Worm (Caenorhabditis elegans) whole organism, L4 larva: ENCODE results near the gene R12H7.4.

Experiments used
- T20F7.1 ChIP-seq: fragments of 200-800 bp; sonication (Bioruptor generic); optimal IDR thresholded peaks from 2 replicates; lab custom pipeline; 2018; ENCODE audit warnings: mild to moderate bottlenecking, missing genetic modification characterization, missing compliant biosample characterization
- ZK546.5 ChIP-seq, 2 experiments: sonication (generic microtip); optimal IDR thresholded peaks; 2 replicates each; lab custom pipeline; 2017; ENCODE audit warnings: missing biosample characterization in 2 of 2, missing genetic modification characterization in 2 of 2
- aha-1 ChIP-seq: fragments of 150-350 bp; peaks from one replicate; lab custom pipeline; 2014; ENCODE audit warnings: missing biosample characterization, missing genetic modification characterization
- ceh-62 ChIP-seq: sonication (generic microtip); optimal IDR thresholded peaks from 2 replicates; lab custom pipeline; 2017; ENCODE audit warnings: missing biosample characterization, missing genetic modification characterization
- ctbp-1 ChIP-seq: fragments of 200-800 bp; sonication (Bioruptor generic); IDR thresholded peaks from 2 replicates; pipeline ENCODE4 v1.3.6; 2022; ENCODE audit warnings: missing genetic modification reagents, missing genetic modification characterization, missing compliant biosample characterization
- daf-16 ChIP-seq, 3 experiments: sonication (generic microtip); optimal IDR thresholded peaks; 2 replicates each; lab custom pipeline; 2016 to 2017; ENCODE audit warnings: missing genetic modification characterization in 3 of 3, missing genetic modification reagents in 3 of 3, mild to moderate bottlenecking in 2 of 3, missing compliant biosample characterization in 2 of 3, missing biosample characterization in 1 of 3, moderate library complexity in 1 of 3
- daf-19 ChIP-seq: fragments of 200-800 bp; sonication (Bioruptor generic); conservative IDR thresholded peaks from 2 replicates; pipeline ENCODE4 v1.3.6; 2022; ENCODE audit warnings: missing genetic modification characterization, missing compliant biosample characterization
- dmd-6 ChIP-seq: fragments of 200-800 bp; sonication (Bioruptor generic); IDR thresholded peaks from 2 replicates; pipeline ENCODE4 v1.3.6; 2022; ENCODE audit warnings: missing genetic modification reagents, missing genetic modification characterization, missing compliant biosample characterization
- dve-1 ChIP-seq: sonication (generic microtip); optimal IDR thresholded peaks from 2 replicates; lab custom pipeline; 2017; ENCODE audit warnings: antibody characterized with exemption, mild to moderate bottlenecking, missing genetic modification characterization, missing compliant biosample characterization; ENCODE audit not compliant: insufficient read depth
- egl-27 ChIP-seq: sonication (generic microtip); optimal IDR thresholded peaks from 3 replicates; lab custom pipeline; 2017; ENCODE audit warnings: missing biosample characterization, missing genetic modification reagents, missing genetic modification characterization
- egl-43 ChIP-seq: fragments of 200-800 bp; sonication (Bioruptor generic); IDR thresholded peaks from 2 replicates; pipeline ENCODE4 v1.3.6; 2022; ENCODE audit warnings: missing genetic modification reagents, missing genetic modification characterization, missing compliant biosample characterization
- gei-8 ChIP-seq: fragments of 200-800 bp; sonication (Bioruptor generic); optimal IDR thresholded peaks from 2 replicates; lab custom pipeline; 2018; ENCODE audit warnings: mild to moderate bottlenecking, missing genetic modification characterization, missing compliant biosample characterization
- hif-1 ChIP-seq, 2 experiments: sonication (generic microtip); optimal IDR thresholded peaks; 2 replicates each; lab custom pipeline; 2016 to 2017; ENCODE audit warnings: missing compliant biosample characterization in 2 of 2, missing genetic modification characterization in 2 of 2, missing genetic modification reagents in 2 of 2, missing genotype in 2 of 2, mild to moderate bottlenecking in 1 of 2
- hlh-11 ChIP-seq: fragments of 200-800 bp; sonication (Bioruptor generic); optimal IDR thresholded peaks from 2 replicates; lab custom pipeline; 2018; ENCODE audit warnings: mild to moderate bottlenecking, missing genetic modification characterization, missing compliant biosample characterization
- hlh-30 ChIP-seq: sonication (generic microtip); optimal IDR thresholded peaks from 2 replicates; lab custom pipeline; 2017; ENCODE audit warnings: antibody characterized with exemption, mild to moderate bottlenecking, missing genetic modification characterization, missing compliant biosample characterization; ENCODE audit not compliant: insufficient read depth
- lim-7 ChIP-seq: fragments of 200-800 bp; sonication (Bioruptor generic); IDR thresholded peaks from 2 replicates; pipeline ENCODE4 v1.3.6; 2022; ENCODE audit warnings: missing genetic modification characterization, missing compliant biosample characterization
- lin-1 ChIP-seq: fragments of 200-800 bp; sonication (Bioruptor generic); IDR thresholded peaks from 2 replicates; pipeline ENCODE4 v1.3.6; 2022; ENCODE audit warnings: missing genetic modification reagents, missing genetic modification characterization, missing compliant biosample characterization
- lin-29 ChIP-seq: fragments of 200-800 bp; sonication (Bioruptor generic); IDR thresholded peaks from 2 replicates; pipeline ENCODE4 v1.3.6; 2022; ENCODE audit warnings: missing genetic modification reagents, missing genetic modification characterization, missing compliant biosample characterization
- lsy-2 ChIP-seq, 2 experiments: fragments of 150-350 bp in 1 of 2; sonication (generic microtip) in 1 of 2; optimal IDR thresholded peaks; 2 replicates each; lab custom pipeline; 2014 to 2017; ENCODE audit warnings: missing biosample characterization in 2 of 2, missing genetic modification characterization in 2 of 2
- madf-5 ChIP-seq, 2 experiments: fragments of 200-800 bp; sonication (Bioruptor generic); IDR thresholded peaks; 2 replicates each; pipeline ENCODE4 v1.3.6; 2022; ENCODE audit warnings: missing compliant biosample characterization in 2 of 2, missing genetic modification characterization in 2 of 2
- mdl-1 ChIP-seq, 2 experiments: fragments of 150-350 bp in 1 of 2; sonication (generic microtip) in 1 of 2; optimal IDR thresholded peaks; 2 replicates each; lab custom pipeline; 2014 to 2017; ENCODE audit warnings: missing biosample characterization in 2 of 2, missing genetic modification characterization in 2 of 2
- mep-1 ChIP-seq: fragments of 150-350 bp; sonication (generic microtip); optimal IDR thresholded peaks from 3 replicates; lab custom pipeline; 2014; ENCODE audit warnings: missing biosample characterization, missing genetic modification characterization
- nhr-102 ChIP-seq: sonication (generic microtip); optimal IDR thresholded peaks from 2 replicates; lab custom pipeline; 2016; ENCODE audit warnings: mild to moderate bottlenecking, missing genetic modification characterization, moderate library complexity, missing compliant biosample characterization
- nhr-11 ChIP-seq: fragments of 150-350 bp; optimal IDR thresholded peaks from 2 replicates; lab custom pipeline; 2014; ENCODE audit warnings: missing biosample characterization, missing genetic modification characterization
- nhr-42 ChIP-seq: fragments of 200-800 bp; sonication (Bioruptor generic); IDR thresholded peaks from 2 replicates; pipeline ENCODE4 v1.3.6; 2022; ENCODE audit warnings: missing genetic modification characterization, missing compliant biosample characterization
- nhr-6 ChIP-seq: fragments of 150-350 bp; optimal IDR thresholded peaks from 2 replicates; lab custom pipeline; 2014; ENCODE audit warnings: missing biosample characterization, missing genetic modification characterization
- pqm-1 ChIP-seq: sonication (generic microtip); optimal IDR thresholded peaks from 2 replicates; lab custom pipeline; 2017; ENCODE audit warnings: missing biosample characterization, missing genetic modification characterization
- rbr-2 ChIP-seq: sonication (generic microtip); optimal IDR thresholded peaks from 2 replicates; lab custom pipeline; 2016; ENCODE audit warnings: missing genotype, missing genetic modification characterization, missing compliant biosample characterization
- saeg-2 ChIP-seq: fragments of 200-800 bp; sonication (Bioruptor generic); IDR thresholded peaks from 2 replicates; pipeline ENCODE4 v1.3.6; 2022; ENCODE audit warnings: missing genetic modification reagents, missing genetic modification characterization, missing compliant biosample characterization
- set-16 ChIP-seq: fragments of 200-800 bp; sonication (Bioruptor generic); IDR thresholded peaks from 2 replicates; pipeline ENCODE4 v1.3.6; 2022; ENCODE audit warnings: missing genetic modification reagents, missing genetic modification characterization, missing compliant biosample characterization
- skn-1 ChIP-seq: fragments of 150-350 bp; optimal IDR thresholded peaks from 2 replicates; lab custom pipeline; 2014; ENCODE audit warnings: missing biosample characterization, missing genetic modification characterization
- snpc-4 ChIP-seq: fragments of 150-350 bp; optimal IDR thresholded peaks from 2 replicates; lab custom pipeline; 2014; ENCODE audit warnings: missing biosample characterization, missing genetic modification characterization
- unc-62 ChIP-seq, 3 experiments: fragments of 150-350 bp in 1 of 3; sonication (generic microtip); optimal IDR thresholded peaks in 2 of 3; peaks in 1 of 3; 1 replicate in 1 of 3; 2 replicates in 2 of 3; lab custom pipeline; 2014 to 2017; ENCODE audit warnings: missing biosample characterization in 3 of 3, missing genetic modification characterization in 3 of 3, missing genetic modification reagents in 3 of 3, missing genotype in 1 of 3

The R12H7.4 gene

DNA sequence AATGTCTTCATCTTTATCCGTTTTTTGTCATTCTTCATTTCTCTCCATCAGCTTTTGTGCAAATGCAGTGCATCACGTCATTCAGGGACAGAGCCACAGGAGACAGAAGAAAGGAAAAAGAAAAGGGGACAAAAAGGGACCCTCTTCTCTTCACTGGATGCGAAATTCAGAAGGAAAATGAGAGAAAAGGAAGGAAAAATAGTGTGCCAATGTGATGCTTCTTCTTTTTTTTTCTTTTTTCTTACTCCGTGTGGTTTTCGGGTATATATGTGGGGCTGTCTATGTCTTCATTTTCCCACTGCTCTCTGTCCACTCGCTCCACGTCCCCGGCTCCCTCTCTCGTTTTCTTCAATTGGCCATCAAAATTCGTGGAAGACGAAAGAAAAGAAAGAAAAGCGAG is 6.4 kb upstream of the R12H7.4 start (continued):
- TF ChIP-seq T20F7.1 (GFP tag; lab: Kevin White, UChicago): no peak
- TF ChIP-seq nhr-6 (tag; lab: Kevin White, UChicago): no peak
- no peak for TF ChIP-seq daf-19
- peak in 1 of 2 experiments; percentile 32 for TF ChIP-seq mdl-1 (tag; optimal IDR thresholded peaks at IDR 0.05; lab: Kevin White, UChicago)
- TF ChIP-seq dve-1 (tag; lab: Kevin White, UChicago): no peak
- TF ChIP-seq ctbp-1 (GFP tag; lab: Robert Waterston, UW): peak; percentile 60; the same call in 1 of the 2 replicates
- no peak for TF ChIP-seq egl-27
- TF ChIP-seq mep-1 (tag; lab: Kevin White, UChicago): peak; percentile 71
- TF ChIP-seq pqm-1 (tag; lab: Kevin White, UChicago): no peak
- peak; percentile 24 for TF ChIP-seq rbr-2 (tag; lab: Kevin White, UChicago)
- 0 out of 2 replicates have a peak, but pooled peaks have one; percentile 18 for TF ChIP-seq egl-43 (GFP tag; lab: Robert Waterston, UW)

DNA sequence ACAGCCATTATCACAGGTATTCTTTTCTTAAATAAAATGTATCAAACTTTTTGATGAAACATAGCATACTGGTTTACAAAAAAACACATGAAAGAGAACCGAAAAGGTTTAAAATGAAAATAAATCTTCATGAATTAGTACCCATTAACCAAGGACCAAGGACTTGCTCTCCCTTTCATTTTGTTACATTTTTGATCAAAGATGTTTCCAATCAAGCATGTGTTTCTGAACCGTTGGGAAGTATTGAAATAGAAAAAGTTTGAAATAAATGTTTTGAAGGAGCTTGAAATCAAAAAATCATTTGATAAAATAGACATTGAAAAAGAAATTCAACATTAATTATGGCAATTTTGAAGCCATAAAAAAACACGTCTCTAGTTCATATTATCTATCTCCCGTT is 4.4 kb upstream of the R12H7.4 start:
- TF ChIP-seq set-16: no peak
- TF ChIP-seq T20F7.1 (GFP tag; lab: Kevin White, UChicago): no peak
- TF ChIP-seq unc-62 (GFP tag; optimal IDR thresholded peaks at IDR 0.05 in 1 of 2; lab: Kevin White, UChicago): peak in 1 of 2 experiments; percentile 19
- no peak for TF ChIP-seq unc-62 (tag; optimal IDR thresholded peaks at IDR 0.05; lab: Kevin White, UChicago)

DNA sequence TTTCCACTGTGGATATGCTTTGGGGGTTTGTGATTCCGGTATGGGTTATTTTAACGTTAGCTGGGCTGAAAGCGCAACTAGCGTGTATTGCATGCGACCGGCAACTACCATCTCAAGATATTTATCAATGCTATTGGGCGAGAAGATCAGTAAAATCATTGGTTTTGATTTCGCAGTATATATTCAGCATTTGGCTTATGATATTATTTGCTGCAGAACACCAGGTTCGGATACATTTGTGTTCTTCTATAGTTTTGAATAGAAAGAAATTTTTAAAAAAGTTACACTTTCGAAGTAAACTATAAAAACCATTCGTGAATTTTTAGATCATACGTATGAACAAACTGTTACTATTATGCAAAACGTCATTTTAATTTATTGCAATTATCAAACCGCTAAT is 1.0 kb downstream of the R12H7.4 start:
- peak; percentile 17 for TF ChIP-seq aha-1 (tag; lab: Kevin White, UChicago)
- no peak for TF ChIP-seq ceh-62 (tag; lab: Kevin White, UChicago)
- TF ChIP-seq unc-62 (GFP tag; optimal IDR thresholded peaks at IDR 0.05 in 1 of 2; lab: Kevin White, UChicago): peak in 1 of 2 experiments; percentile 94
- no peak for TF ChIP-seq unc-62 (tag; optimal IDR thresholded peaks at IDR 0.05; lab: Kevin White, UChicago)
- TF ChIP-seq, all 104 proteins: peak for 2

DNA sequence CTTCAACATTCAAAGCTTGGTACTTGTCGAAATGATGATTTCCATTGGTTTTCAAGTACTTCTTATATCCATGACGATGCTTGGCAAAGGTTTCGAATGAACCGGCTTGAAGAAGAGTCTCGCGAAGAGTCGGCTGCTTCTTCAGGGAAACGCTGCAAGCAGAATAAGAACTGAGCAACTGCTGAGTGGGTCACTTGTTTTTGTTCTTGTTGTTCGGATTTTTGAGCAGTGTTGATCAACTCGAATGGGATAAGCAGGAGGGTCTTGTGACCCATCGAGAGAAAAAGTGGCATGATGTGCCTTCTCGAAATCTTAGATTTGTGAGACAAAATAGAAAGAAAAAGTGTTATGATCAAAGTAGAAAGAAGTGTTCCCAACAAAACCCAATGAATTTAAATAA is 3.7 kb downstream of the R12H7.4 start:
- TF ChIP-seq lin-29 (GFP tag; lab: Robert Waterston, UW): no peak
- peak; percentile 67 for TF ChIP-seq nhr-11 (tag; lab: Kevin White, UChicago)
- no peak for TF ChIP-seq nhr-102 (tag; lab: Kevin White, UChicago)
- TF ChIP-seq daf-16 (GFP tag; optimal IDR thresholded peaks at IDR 0.05; lab: Kevin White, UChicago): peak in 1 of 2 experiments; percentile 91
- TF ChIP-seq daf-16 (tag; optimal IDR thresholded peaks at IDR 0.05; lab: Kevin White, UChicago): no peak
- no peak for TF ChIP-seq nhr-42 (GFP tag; lab: Robert Waterston, UW)
- TF ChIP-seq unc-62 (GFP tag; optimal IDR thresholded peaks at IDR 0.05 in 1 of 2; lab: Kevin White, UChicago): peak in 1 of 2 experiments; percentile 90
- no peak for TF ChIP-seq unc-62 (tag; optimal IDR thresholded peaks at IDR 0.05; lab: Kevin White, UChicago)
- TF ChIP-seq snpc-4 (tag; lab: Kevin White, UChicago): no peak
- TF ChIP-seq hlh-30 (tag; lab: Kevin White, UChicago): peak; percentile 8

DNA sequence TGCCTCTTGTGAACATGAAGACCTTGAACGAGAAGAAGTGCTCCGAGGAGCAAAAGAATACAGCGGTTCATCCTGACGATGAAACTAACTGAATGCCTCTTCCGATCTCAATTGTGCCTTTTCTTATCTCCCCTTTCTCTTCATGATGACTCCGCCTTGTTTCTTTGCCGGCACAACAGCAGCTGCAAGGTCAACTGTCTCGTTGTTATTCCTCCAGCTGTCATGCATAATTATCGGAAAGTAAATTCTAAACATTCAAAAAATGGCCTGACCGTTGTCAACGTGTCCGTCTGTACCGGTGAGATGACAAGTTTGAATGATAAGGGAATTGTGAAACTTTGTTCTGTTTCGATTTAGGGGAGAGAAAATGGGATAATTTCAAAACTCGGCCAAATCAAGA is 4.5 kb downstream of the R12H7.4 start, which contains the start of gene asp-4:
TSS of gene asp-4 (minus strand) at position 106 of the 400 bp plus-strand sequence.
- TF ChIP-seq dve-1 (tag; lab: Kevin White, UChicago) (peak; percentile 74), nhr-6 (tag; lab: Kevin White, UChicago) (no peak), dmd-6 (GFP tag; lab: Robert Waterston, UW) (peak; percentile 71), lim-7 (GFP tag; lab: Robert Waterston, UW) (no peak), hif-1 (tag; optimal IDR thresholded peaks at IDR 0.05; lab: Kevin White, UChicago) (no peak), lin-1 (GFP tag; lab: Robert Waterston, UW) (no peak), hlh-11 (tag; lab: Kevin White, UChicago) (peak; percentile 84), skn-1 (no peak), madf-5 (GFP tag; IDR thresholded peaks at IDR 0.05; lab: Robert Waterston, UW) (no peak), saeg-2 (GFP tag; lab: Robert Waterston, UW) (no peak), daf-16 (GFP tag; optimal IDR thresholded peaks at IDR 0.05; lab: Kevin White, UChicago) (no peak), daf-16 (tag; optimal IDR thresholded peaks at IDR 0.05; lab: Kevin White, UChicago) (peak; percentile 95), ZK546.5 (tag; optimal IDR thresholded peaks at IDR 0.05; lab: Kevin White, UChicago) (no peak), pqm-1 (tag; lab: Kevin White, UChicago) (peak; percentile 15), hlh-30 (tag; lab: Kevin White, UChicago) (peak; percentile 25), lsy-2 (tag; optimal IDR thresholded peaks at IDR 0.05; lab: Kevin White, UChicago) (no peak), gei-8 (GFP tag; lab: Kevin White, UChicago) (no peak), unc-62 (GFP tag; optimal IDR thresholded peaks at IDR 0.05 in 1 of 2; lab: Kevin White, UChicago) (no peak), unc-62 (tag; optimal IDR thresholded peaks at IDR 0.05; lab: Kevin White, UChicago) (no peak)
- TF ChIP-seq, all 104 proteins: peak for 6
